Fruit fly (Drosophila melanogaster) whole organism, adult: ENCODE results near the gene CG2256.

Experiments
- Crg-1 ChIP-seq: fragments of 200-800 bp; sonication (Bioruptor generic); optimal IDR thresholded peaks from 2 replicates; lab custom pipeline; 2016; ENCODE audit warnings: missing biosample characterization, missing genetic modification characterization
- Mnt ChIP-seq: fragments of 200-800 bp; sonication (Bioruptor generic); optimal IDR thresholded peaks from 2 replicates; lab custom pipeline; 2016; ENCODE audit warnings: missing biosample characterization, mild to moderate bottlenecking, missing genetic modification characterization
- cic ChIP-seq: fragments of 200-800 bp; sonication (Bioruptor generic); optimal IDR thresholded peaks from 2 replicates; lab custom pipeline; 2017; ENCODE audit warnings: missing biosample characterization, mild to moderate bottlenecking, missing genetic modification characterization, moderate library complexity
- cnc ChIP-seq, 2 experiments: fragments of >200 bp; optimal IDR thresholded peaks; 2 replicates each; lab custom pipeline; 2017
- ovo ChIP-seq: fragments of 200-800 bp; sonication (Bioruptor generic); optimal IDR thresholded peaks from 2 replicates; lab custom pipeline; 2016; ENCODE audit warnings: missing biosample characterization, missing genetic modification characterization

dm6 chrX:8110984-8111383, 24.0 kb upstream of the CG2256 start:
- TF ChIP-seq cnc (optimal IDR thresholded peaks at IDR 0.05; lab: Kevin White, UChicago), result no peak
- TF ChIP-seq Crg-1 (GFP tag; lab: Kevin White, UChicago), result no peak
- TF ChIP-seq cic (GFP tag; lab: Kevin White, UChicago), result no peak
- peak; percentile 10 for TF ChIP-seq ovo
- no peak for TF ChIP-seq Mnt (GFP tag; lab: Kevin White, UChicago)
